Fruit fly (Drosophila melanogaster) whole organism, pupa: Measurements from ENCODE around the gene CG4960.

Experiments
- CG13204 ChIP-seq: fragments of 200-800 bp; sonication (Bioruptor generic); optimal IDR thresholded peaks from 2 replicates; lab custom pipeline; 2018; ENCODE audit warnings: missing biosample characterization, mild to moderate bottlenecking, missing genetic modification characterization, moderate library complexity
- CG32121 ChIP-seq: fragments of 200-800 bp; sonication (Bioruptor generic); IDR thresholded peaks from 2 replicates; pipeline ENCODE4 v1.3.6; 2022; ENCODE audit warnings: missing biosample characterization, missing genetic modification characterization
- CG34367 ChIP-seq: fragments of 200-800 bp; sonication (Bioruptor generic); optimal IDR thresholded peaks from 2 replicates; lab custom pipeline; 2018; ENCODE audit warnings: missing biosample characterization, mild to moderate bottlenecking, missing genetic modification characterization
- CG8301 ChIP-seq: fragments of 200-800 bp; sonication (Bioruptor generic); optimal IDR thresholded peaks from 2 replicates; lab custom pipeline; 2018; ENCODE audit warnings: missing biosample characterization, mild to moderate bottlenecking, missing genetic modification characterization
- fd96Ca ChIP-seq: fragments of 200-800 bp; sonication (Bioruptor generic); IDR thresholded peaks from 3 replicates; pipeline ENCODE4 v1.3.6; 2022; ENCODE audit warnings: missing biosample characterization, missing genetic modification characterization

DNA sequence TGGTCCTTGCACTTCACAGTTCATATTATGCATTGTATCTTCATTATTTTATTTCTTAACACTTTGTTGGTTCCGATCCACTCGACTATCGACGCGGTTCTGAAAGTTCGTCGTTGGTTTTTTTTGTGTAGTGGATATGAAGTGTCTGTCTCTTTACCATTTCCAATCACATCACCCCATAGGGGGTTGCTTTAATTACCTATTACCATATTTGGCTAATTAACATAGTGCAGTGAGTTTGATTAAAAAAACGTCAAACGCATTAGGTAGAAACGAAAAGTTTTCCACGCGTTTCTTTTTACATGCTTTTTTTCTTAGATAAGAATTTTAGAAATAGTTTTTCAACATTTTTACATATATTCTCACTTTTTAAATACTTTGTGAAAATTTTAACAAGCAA is 24.1 kb downstream of the CG4960 start, which contains the start of gene LpR1:
- no peak for TF ChIP-seq CG8301 (tag; lab: Kevin White, UChicago)
- TF ChIP-seq CG13204: no peak
- no peak for TF ChIP-seq CG32121
- no peak for TF ChIP-seq CG34367 (tag; lab: Kevin White, UChicago)
- TF ChIP-seq fd96Ca (GFP tag; lab: Robert Waterston, UW): no peak
